Fruit fly (Drosophila melanogaster): ENCODE results near the gene hoip.
A peak's percentile ranks its signal among the peaks of the same experiment; 100 is the strongest.

The hoip gene

dm6 chr2L:9692364-9693348, 6.9 kb upstream of the hoip start (continued):
- TF ChIP-seq Oaz (GFP tag; IDR thresholded peaks at IDR 0.05) (peak; percentile 61), ham (GFP tag; IDR thresholded peaks at IDR 0.05) (peak; percentile 48; the same call in 1 of the 2 replicates), caup (GFP tag; optimal IDR thresholded peaks at IDR 0.05; ENCODE audit: severe bottlenecking) (peak; percentile 58), CG14014 (GFP tag; IDR thresholded peaks at IDR 0.05) (peak; percentile 81), Sox102F (GFP tag; optimal IDR thresholded peaks at IDR 0.05) (peak; percentile 63), CG7556 (GFP tag; optimal IDR thresholded peaks at IDR 0.05) (peak; percentile 66), CG8089 (GFP tag; optimal IDR thresholded peaks at IDR 0.05) (no peak), CG16779 (GFP tag; IDR thresholded peaks at IDR 0.05) (no peak; the same call in 1 of the 2 replicates), CG16813 (GFP tag; IDR thresholded peaks at IDR 0.05; ENCODE audit: partially characterized antibody) (no peak), Doc2 (GFP tag; IDR thresholded peaks at IDR 0.05) (no peak), CG30020 (tag; optimal IDR thresholded peaks at IDR 0.05) (no peak), phol (tag; optimal IDR thresholded peaks at IDR 0.05) (peak; percentile 33), ash1 (GFP tag; optimal IDR thresholded peaks at IDR 0.05) (no peak), CG1603 (tag; optimal IDR thresholded peaks at IDR 0.05) (peak; percentile 26), CG2712 (tag; optimal IDR thresholded peaks at IDR 0.05) (peak; percentile 54), CG8290 (GFP tag; optimal IDR thresholded peaks at IDR 0.05) (no peak), CG8290 (tag; optimal IDR thresholded peaks at IDR 0.05) (peak in 1 of 2 experiments; percentile 23), ken (GFP tag; IDR thresholded peaks at IDR 0.05) (peak; percentile 51; the same call in 1 of the 3 replicates), repo (GFP tag; optimal IDR thresholded peaks at IDR 0.05) (no peak), da (GFP tag; optimal IDR thresholded peaks at IDR 0.05) (no peak), CG10366 (GFP tag; IDR thresholded peaks at IDR 0.05) (peak; percentile 76), Poxn (GFP tag; IDR thresholded peaks at IDR 0.05) (peak; percentile 68), CG3995 (GFP tag; optimal IDR thresholded peaks at IDR 0.05) (no peak), Six4 (GFP tag; optimal IDR thresholded peaks at IDR 0.05) (peak; percentile 22), CG14710 (tag; optimal IDR thresholded peaks at IDR 0.05) (no peak), klu (GFP tag; IDR thresholded peaks at IDR 0.05) (peak; percentile 60; the same call in 1 of the 2 replicates), CG6254 (GFP tag; optimal IDR thresholded peaks at IDR 0.05) (no peak), CG17912 (GFP tag; optimal IDR thresholded peaks at IDR 0.05) (no peak), pho (GFP tag; optimal IDR thresholded peaks at IDR 0.05) (peak; percentile 40), fru (optimal IDR thresholded peaks at IDR 0.05) (no peak), BtbVII (GFP tag; optimal IDR thresholded peaks at IDR 0.05) (peak; percentile 68), crp (GFP tag; optimal IDR thresholded peaks at IDR 0.05) (no peak), Jarid2 (GFP tag; optimal IDR thresholded peaks at IDR 0.05) (no peak), kni (GFP tag; optimal IDR thresholded peaks at IDR 0.05) (no peak), CG11247 (GFP tag; IDR thresholded peaks at IDR 0.05) (peak; percentile 68), Dip3 (GFP tag; optimal IDR thresholded peaks at IDR 0.05) (peak; percentile 31), Gsc (GFP tag; IDR thresholded peaks at IDR 0.05) (no peak), gcm2 (GFP tag; optimal IDR thresholded peaks at IDR 0.05) (no peak), pita (GFP tag; optimal IDR thresholded peaks at IDR 0.05) (no peak), gsb-n (tag; optimal IDR thresholded peaks at IDR 0.05) (no peak), br (optimal IDR thresholded peaks at IDR 0.05) (no peak), corto (GFP tag; optimal IDR thresholded peaks at IDR 0.05) (peak; percentile 46), Eip74EF (GFP tag; optimal IDR thresholded peaks at IDR 0.05) (no peak), CG12155 (GFP tag; optimal IDR thresholded peaks at IDR 0.05) (peak; percentile 59), CG7271 (tag; optimal IDR thresholded peaks at IDR 0.05) (no peak), CG32532 (GFP tag; IDR thresholded peaks at IDR 0.05) (peak; percentile 91), tgo (GFP tag; IDR thresholded peaks at IDR 0.05) (peak; percentile 88), tio (GFP tag; optimal IDR thresholded peaks at IDR 0.05) (peak; percentile 49), CG6813 (GFP tag; optimal IDR thresholded peaks at IDR 0.05) (no peak)

Data from whole organism, embryonic.